Worm (Caenorhabditis elegans): Measurements from ENCODE around the gene F26F4.12.

DNA sequence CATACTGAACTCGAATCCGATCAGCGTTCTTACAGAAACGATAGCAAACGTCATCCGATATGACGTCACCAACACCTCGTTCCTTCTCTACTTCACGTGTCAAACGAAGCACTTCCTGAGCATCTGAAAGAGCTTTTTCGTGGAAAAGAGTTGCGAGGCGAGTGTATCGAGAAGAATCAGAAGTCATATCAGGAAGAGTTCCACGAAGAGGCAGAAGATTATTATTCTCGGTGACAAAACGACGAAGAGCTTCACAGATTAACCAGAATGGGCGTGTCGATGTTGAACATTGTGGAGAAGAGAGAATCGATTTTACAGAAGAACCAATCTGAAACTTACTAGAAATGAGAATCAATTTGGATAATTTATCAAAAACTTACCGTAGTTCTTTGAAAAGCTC is 9.1 kb upstream of the F26F4.12 start:
- TF ChIP-seq dao-5 (tag; optimal IDR thresholded peaks at IDR 0.05) = no peak
- TF ChIP-seq W03F9.2 (tag; optimal IDR thresholded peaks at IDR 0.05) = no peak
